Fruit fly (Drosophila melanogaster) whole organism, embryonic: Measurements from ENCODE around the gene CG34116.
A peak's percentile ranks its signal among the peaks of the same experiment; 100 is the strongest.

Source experiments
- Ada2b ChIP-seq: fragments of 200-800 bp; sonication (Bioruptor generic); IDR thresholded peaks from 2 replicates; pipeline ENCODE4 v1.3.6; 2022; ENCODE audit warnings: missing biosample characterization, missing genetic modification characterization
- Atf6 ChIP-seq: fragments of 200-800 bp; sonication (Bioruptor generic); IDR thresholded peaks from 2 replicates; pipeline ENCODE4 v1.3.6; 2022; ENCODE audit warnings: missing biosample characterization, missing genetic modification characterization
- CG11695 ChIP-seq: fragments of 200-800 bp; sonication (Bioruptor generic); IDR thresholded peaks from 3 replicates; pipeline ENCODE4 v1.3.6; 2022; ENCODE audit warnings: missing biosample characterization, missing genetic modification characterization
- CG1233 ChIP-seq: fragments of 200-800 bp; sonication (Bioruptor generic); optimal IDR thresholded peaks from 4 replicates; lab custom pipeline; 2018; ENCODE audit warnings: missing biosample characterization, mild to moderate bottlenecking, missing genetic modification characterization
- CG15073 ChIP-seq: fragments of 200-800 bp; sonication (Bioruptor generic); optimal IDR thresholded peaks from 2 replicates; lab custom pipeline; 2016; ENCODE audit warnings: missing biosample characterization, missing genetic modification characterization
- CG15601 ChIP-seq: fragments of 200-800 bp; sonication (Bioruptor generic); optimal IDR thresholded peaks from 3 replicates; lab custom pipeline; 2019; ENCODE audit warnings: missing biosample characterization, mild to moderate bottlenecking, missing genetic modification characterization, moderate library complexity
- CG15696 ChIP-seq: fragments of 200-800 bp; sonication (Bioruptor generic); optimal IDR thresholded peaks from 2 replicates; lab custom pipeline; 2019; ENCODE audit warnings: missing biosample characterization, mild to moderate bottlenecking, missing genetic modification characterization, moderate library complexity
- CG18262 ChIP-seq: fragments of 200-800 bp; optimal IDR thresholded peaks from 3 replicates; lab custom pipeline; 2019; ENCODE audit warnings: missing biosample characterization, mild to moderate bottlenecking, missing genetic modification characterization, moderate library complexity
- CG32767 ChIP-seq: fragments of 200-800 bp; sonication (Bioruptor generic); IDR thresholded peaks from 2 replicates; pipeline ENCODE4 v1.3.6; 2022; ENCODE audit warnings: missing biosample characterization, missing genetic modification characterization
- CG34224 ChIP-seq: fragments of 200-800 bp; sonication (Bioruptor generic); IDR thresholded peaks from 3 replicates; pipeline ENCODE4 v1.3.6; 2022; ENCODE audit warnings: missing biosample characterization, missing genetic modification characterization; ENCODE audit not compliant: partially characterized antibody
- CG3838 ChIP-seq: fragments of 200-800 bp; sonication (Bioruptor generic); optimal IDR thresholded peaks from 3 replicates; lab custom pipeline; 2016; ENCODE audit warnings: missing biosample characterization, missing genetic modification characterization
- CG4707 ChIP-seq: fragments of 200-800 bp; sonication (Bioruptor generic); optimal IDR thresholded peaks from 2 replicates; lab custom pipeline; 2018; ENCODE audit warnings: missing biosample characterization, mild to moderate bottlenecking, missing genetic modification characterization, moderate library complexity
- CG4730 ChIP-seq: fragments of 200-800 bp; sonication (Bioruptor generic); IDR thresholded peaks from 2 replicates; pipeline ENCODE4 v1.3.6; 2022; ENCODE audit warnings: missing biosample characterization, missing genetic modification characterization
- CG8290 ChIP-seq, 3 experiments: fragments of 200-800 bp; sonication (Bioruptor generic); optimal IDR thresholded peaks; 2 replicates each; lab custom pipeline; 2016 to 2019; ENCODE audit warnings: missing biosample characterization in 3 of 3, missing genetic modification characterization in 3 of 3, mild to moderate bottlenecking in 2 of 3, moderate library complexity in 1 of 3
- CG8388 ChIP-seq: fragments of 200-800 bp; sonication (Bioruptor generic); optimal IDR thresholded peaks from 2 replicates; lab custom pipeline; 2019; ENCODE audit warnings: missing biosample characterization, mild to moderate bottlenecking, missing genetic modification characterization, moderate library complexity
- CG9215 ChIP-seq: fragments of 200-800 bp; sonication (Bioruptor generic); IDR thresholded peaks from 2 replicates; pipeline ENCODE4 v1.3.6; 2022; ENCODE audit warnings: missing biosample characterization, missing genetic modification characterization
- CrebB ChIP-seq: fragments of 200-800 bp; sonication (Bioruptor generic); optimal IDR thresholded peaks from 3 replicates; lab custom pipeline; 2018; ENCODE audit warnings: missing biosample characterization, mild to moderate bottlenecking, missing genetic modification characterization
- Elba2 ChIP-seq: fragments of 200-800 bp; sonication (Bioruptor generic); optimal IDR thresholded peaks from 3 replicates; lab custom pipeline; 2016; ENCODE audit warnings: missing biosample characterization, missing genetic modification characterization
- HHEX ChIP-seq: fragments of 200-800 bp; sonication (Bioruptor generic); optimal IDR thresholded peaks from 3 replicates; lab custom pipeline; 2017; ENCODE audit warnings: missing biosample characterization, mild to moderate bottlenecking, missing genetic modification characterization, missing genetic modification reagents
- Optix ChIP-seq: fragments of 200-800 bp; sonication (Bioruptor generic); IDR thresholded peaks from 3 replicates; pipeline ENCODE4 v1.3.6; 2022; ENCODE audit warnings: missing biosample characterization, missing genetic modification characterization
- Side ChIP-seq: fragments of 200-800 bp; sonication (Bioruptor generic); optimal IDR thresholded peaks from 2 replicates; lab custom pipeline; 2016; ENCODE audit warnings: missing biosample characterization, missing genetic modification characterization
- Sox100B ChIP-seq: fragments of 200-800 bp; sonication (Bioruptor generic); optimal IDR thresholded peaks from 3 replicates; lab custom pipeline; 2018; ENCODE audit warnings: missing biosample characterization, mild to moderate bottlenecking, missing genetic modification characterization
- TFAM ChIP-seq: fragments of 200-800 bp; sonication (Bioruptor generic); optimal IDR thresholded peaks from 2 replicates; lab custom pipeline; 2017; ENCODE audit warnings: missing biosample characterization, missing genetic modification characterization, inconsistent platforms
- Taf1 ChIP-seq: fragments of 200-800 bp; sonication (Bioruptor generic); IDR thresholded peaks from 2 replicates; pipeline ENCODE4 v1.3.6; 2022; ENCODE audit warnings: missing biosample characterization, missing genetic modification characterization
- Trl ChIP-seq, 3 experiments: fragments of >200 bp in 2 of 3; fragments of 200-800 bp in 1 of 3; sonication (Bioruptor generic) in 1 of 3; optimal IDR thresholded peaks; 2 replicates in 1 of 3; 3 replicates in 2 of 3; lab custom pipeline; 2016 to 2017; ENCODE audit warnings: missing biosample characterization in 1 of 3, missing genetic modification characterization in 1 of 3
- aop ChIP-seq: fragments of 200-800 bp; sonication (Bioruptor generic); IDR thresholded peaks from 2 replicates; pipeline ENCODE4 v1.3.6; 2022; ENCODE audit warnings: missing biosample characterization, missing genetic modification characterization
- ash1 ChIP-seq: fragments of 200-800 bp; sonication (Bioruptor generic); optimal IDR thresholded peaks from 2 replicates; lab custom pipeline; 2018; ENCODE audit warnings: missing biosample characterization, mild to moderate bottlenecking, missing genetic modification characterization
- chinmo ChIP-seq: fragments of 200-800 bp; sonication (Bioruptor generic); IDR thresholded peaks from 4 replicates; pipeline ENCODE4 v1.3.6; 2022; ENCODE audit warnings: missing biosample characterization, missing genetic modification characterization; ENCODE audit not compliant: partially characterized antibody
- dmrt11E ChIP-seq: fragments of 200-800 bp; sonication (Bioruptor generic); optimal IDR thresholded peaks from 3 replicates; lab custom pipeline; 2018; ENCODE audit warnings: missing biosample characterization, mild to moderate bottlenecking, missing genetic modification characterization, moderate library complexity
- gcm ChIP-seq: fragments of 200-800 bp; sonication (Bioruptor generic); optimal IDR thresholded peaks from 2 replicates; lab custom pipeline; 2019; ENCODE audit warnings: missing biosample characterization, mild to moderate bottlenecking, missing genetic modification characterization, moderate library complexity
- hb ChIP-seq: fragments of 200-800 bp; sonication (Bioruptor generic); IDR thresholded peaks from 3 replicates; pipeline ENCODE4 v1.3.6; 2022; ENCODE audit warnings: missing biosample characterization, missing genetic modification characterization; ENCODE audit not compliant: partially characterized antibody
- ind ChIP-seq: fragments of 200-800 bp; sonication (Bioruptor generic); optimal IDR thresholded peaks from 3 replicates; lab custom pipeline; 2016; ENCODE audit warnings: missing biosample characterization, missing genetic modification characterization
- lola ChIP-seq, 3 experiments: fragments of >200 bp in 2 of 3; fragments of 200-800 bp in 1 of 3; sonication (Bioruptor generic) in 1 of 3; optimal IDR thresholded peaks; 2 replicates each; lab custom pipeline; 2017 to 2019; ENCODE audit warnings: missing biosample characterization in 3 of 3, missing genetic modification characterization in 3 of 3, mild to moderate bottlenecking in 1 of 3, moderate library complexity in 1 of 3
- nmo ChIP-seq: fragments of 200-800 bp; sonication (Bioruptor generic); optimal IDR thresholded peaks from 2 replicates; lab custom pipeline; 2018; ENCODE audit warnings: missing biosample characterization, mild to moderate bottlenecking, missing genetic modification characterization, moderate library complexity
- nom ChIP-seq: fragments of 200-800 bp; sonication (Bioruptor generic); optimal IDR thresholded peaks from 2 replicates; lab custom pipeline; 2017; ENCODE audit warnings: missing biosample characterization, missing genetic modification characterization, mild to moderate bottlenecking, moderate library complexity, missing genetic modification reagents
- otp ChIP-seq: fragments of 200-800 bp; sonication (Bioruptor generic); IDR thresholded peaks from 3 replicates; pipeline ENCODE4, ENCODE4 v1.3.6; 2022; ENCODE audit warnings: missing biosample characterization, missing genetic modification characterization
- pan ChIP-seq, 4 experiments: fragments of >200 bp in 3 of 4; fragments of 200-800 bp in 1 of 4; sonication (Bioruptor generic) in 1 of 4; optimal IDR thresholded peaks in 3 of 4; IDR thresholded peaks in 1 of 4; 2 replicates each; pipeline versions ENCODE4 v1.3.6 to Lab custom; 2017 to 2022; ENCODE audit warnings: missing biosample characterization in 2 of 4, missing genetic modification characterization in 2 of 4, mixed read lengths in 1 of 4
- psq ChIP-seq: fragments of 200-800 bp; sonication (Bioruptor generic); optimal IDR thresholded peaks from 2 replicates; lab custom pipeline; 2017; ENCODE audit warnings: missing biosample characterization, missing genetic modification characterization
- run ChIP-seq: fragments of 200-800 bp; sonication (Bioruptor generic); optimal IDR thresholded peaks from 3 replicates; lab custom pipeline; 2018; ENCODE audit warnings: missing biosample characterization, mild to moderate bottlenecking, missing genetic modification characterization
- sd ChIP-seq: fragments of 200-800 bp; sonication (Bioruptor generic); optimal IDR thresholded peaks from 3 replicates; lab custom pipeline; 2018; ENCODE audit warnings: missing biosample characterization, mild to moderate bottlenecking, missing genetic modification characterization, moderate library complexity
- slbo ChIP-seq: fragments of 200-800 bp; sonication (Bioruptor generic); IDR thresholded peaks from 2 replicates; pipeline ENCODE4 v1.3.6; 2022; ENCODE audit warnings: missing biosample characterization, missing genetic modification characterization
- tgo ChIP-seq: fragments of 200-800 bp; sonication (Bioruptor generic); IDR thresholded peaks from 3 replicates; pipeline ENCODE4 v1.3.6; 2022; ENCODE audit warnings: missing biosample characterization, missing genetic modification characterization
- trem ChIP-seq: fragments of 200-800 bp; optimal IDR thresholded peaks from 3 replicates; lab custom pipeline; 2019; ENCODE audit warnings: missing biosample characterization, mild to moderate bottlenecking, missing genetic modification characterization, moderate library complexity
- twi ChIP-seq: fragments of 200-800 bp; optimal IDR thresholded peaks from 2 replicates; lab custom pipeline; 2019; ENCODE audit warnings: missing biosample characterization, mild to moderate bottlenecking, missing genetic modification characterization, moderate library complexity
- unpg ChIP-seq: fragments of 200-800 bp; sonication (Bioruptor generic); optimal IDR thresholded peaks from 3 replicates; lab custom pipeline; 2018; ENCODE audit warnings: missing biosample characterization, mild to moderate bottlenecking, missing genetic modification characterization, moderate library complexity
- vvl ChIP-seq: fragments of 200-800 bp; sonication (Bioruptor generic); IDR thresholded peaks from 2 replicates; pipeline ENCODE4 v1.3.6; 2022; ENCODE audit warnings: missing biosample characterization, missing genetic modification characterization
- zen ChIP-seq: fragments of 200-800 bp; sonication (Bioruptor generic); optimal IDR thresholded peaks from 3 replicates; lab custom pipeline; 2018; ENCODE audit warnings: missing biosample characterization, mild to moderate bottlenecking, missing genetic modification characterization, moderate library complexity
- zf30C ChIP-seq: fragments of 200-800 bp; sonication (Bioruptor generic); optimal IDR thresholded peaks from 3 replicates; lab custom pipeline; 2018; ENCODE audit warnings: missing biosample characterization, mild to moderate bottlenecking, missing genetic modification characterization
- zfh1 ChIP-seq: fragments of 200-800 bp; sonication (Bioruptor generic); IDR thresholded peaks from 3 replicates; pipeline ENCODE4 v1.3.6; 2022; ENCODE audit warnings: missing biosample characterization, missing genetic modification characterization

CG34116 gene

DNA sequence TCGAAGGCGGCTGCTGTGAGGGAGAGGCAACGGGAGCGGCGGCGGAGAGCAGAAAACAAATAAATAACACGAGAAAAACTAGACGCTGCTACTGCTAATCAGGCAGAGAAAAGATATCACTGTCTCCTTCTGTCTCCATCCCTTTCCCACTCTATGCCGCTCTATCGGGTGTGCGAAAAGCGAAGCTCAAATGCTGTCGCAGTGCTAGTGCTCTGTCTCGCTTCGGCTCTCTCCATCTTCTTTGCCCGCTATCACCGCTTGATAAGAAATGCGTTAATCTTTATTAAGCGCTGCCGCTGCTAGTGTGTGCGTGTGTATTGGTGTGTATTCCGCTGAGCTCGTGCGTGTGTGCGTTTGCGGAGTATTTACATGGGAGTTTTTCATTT lies 14.2 kb downstream of the CG34116 start (continued):
- TF ChIP-seq CG15696 (tag; lab: Kevin White, UChicago) (no peak), slbo (GFP tag; lab: Robert Waterston, UW) (no peak), Optix (GFP tag; lab: Robert Waterston, UW) (no peak), CG3838 (GFP tag; lab: Kevin White, UChicago) (no peak), chinmo (GFP tag; lab: Robert Waterston, UW) (peak; percentile 97), CG15073 (no peak), CG11695 (no peak), pan (optimal IDR thresholded peaks at IDR 0.05; lab: Kevin White, UChicago) (no peak), pan (GFP tag; optimal IDR thresholded peaks at IDR 0.05 in 1 of 2, IDR thresholded peaks at IDR 0.05 in 1 of 2) (peak in 1 of 2 experiments; percentile 27), CrebB (tag; lab: Kevin White, UChicago) (peak; percentile 14), Sox100B (GFP tag; lab: Kevin White, UChicago) (no peak), psq (no peak), Elba2 (GFP tag; lab: Kevin White, UChicago) (no peak), gcm (GFP tag; lab: Kevin White, UChicago) (peak; percentile 6), zf30C (GFP tag; lab: Kevin White, UChicago) (no peak), dmrt11E (tag; lab: Kevin White, UChicago) (no peak), tgo (GFP tag; lab: Robert Waterston, UW) (no peak), CG4730 (GFP tag; lab: Robert Waterston, UW) (no peak), aop (GFP tag; lab: Robert Waterston, UW) (no peak), zen (tag; lab: Kevin White, UChicago) (peak; percentile 26), run (tag; lab: Kevin White, UChicago) (no peak), Atf6 (peak; percentile 68), otp (GFP tag; lab: Robert Waterston, UW) (peak; percentile 73), twi (no peak), ash1 (GFP tag; lab: Kevin White, UChicago) (no peak), zfh1 (GFP tag; lab: Robert Waterston, UW) (peak; percentile 15; the same call in 1 of the 3 replicates), CG34224 (GFP tag; lab: Robert Waterston, UW) (peak; percentile 58; the same call in 2 of the 3 replicates), sd (tag; lab: Kevin White, UChicago) (peak; percentile 80), lola (GFP tag; optimal IDR thresholded peaks at IDR 0.05; lab: Kevin White, UChicago) (no peak), Taf1 (GFP tag; lab: Robert Waterston, UW) (no peak), Ada2b (no peak), trem (tag; lab: Kevin White, UChicago) (no peak), TFAM (GFP tag; lab: Kevin White, UChicago) (no peak), CG32767 (GFP tag; lab: Robert Waterston, UW) (no peak), CG1233 (GFP tag; lab: Kevin White, UChicago) (no peak), nom (GFP tag; lab: Kevin White, UChicago) (peak; percentile 25), vvl (GFP tag; lab: Robert Waterston, UW) (peak; percentile 61; the same call in 1 of the 2 replicates), CG15601 (tag; lab: Kevin White, UChicago) (no peak), ind (no peak), Side (GFP tag; lab: Kevin White, UChicago) (no peak), HHEX (GFP tag; lab: Kevin White, UChicago) (no peak), Trl (optimal IDR thresholded peaks at IDR 0.05; lab: Kevin White, UChicago) (peak; percentile 33 to 85), Trl (GFP tag; optimal IDR thresholded peaks at IDR 0.05; lab: Kevin White, UChicago) (no peak), CG4707 (GFP tag; lab: Kevin White, UChicago) (peak; percentile 32), CG18262 (no peak), hb (GFP tag; lab: Robert Waterston, UW) (no peak), CG8290 (GFP tag; optimal IDR thresholded peaks at IDR 0.05; lab: Kevin White, UChicago) (no peak), CG8290 (tag; optimal IDR thresholded peaks at IDR 0.05; lab: Kevin White, UChicago) (peak in 1 of 2 experiments; percentile 52), unpg (no peak), nmo (GFP tag; lab: Kevin White, UChicago) (no peak), CG8388 (no peak), CG9215 (no peak)
